Fruit fly (Drosophila melanogaster) whole organism, embryonic: Measurements from ENCODE around the gene CG15876.

Source experiments
- CG11247 ChIP-seq: fragments of 200-800 bp; sonication (Bioruptor generic); IDR thresholded peaks from 2 replicates; pipeline ENCODE4 v1.3.6; 2022; ENCODE audit warnings: missing biosample characterization, missing genetic modification characterization
- CG1233 ChIP-seq: fragments of 200-800 bp; sonication (Bioruptor generic); optimal IDR thresholded peaks from 4 replicates; lab custom pipeline; 2018; ENCODE audit warnings: missing biosample characterization, mild to moderate bottlenecking, missing genetic modification characterization
- CG13894 ChIP-seq: fragments of 200-800 bp; sonication (Bioruptor generic); optimal IDR thresholded peaks from 3 replicates; lab custom pipeline; 2018; ENCODE audit warnings: missing biosample characterization, mild to moderate bottlenecking, missing genetic modification characterization, moderate library complexity
- CG14014 ChIP-seq: fragments of 200-800 bp; sonication (Bioruptor generic); IDR thresholded peaks from 2 replicates; pipeline ENCODE4 v1.3.6; 2022; ENCODE audit warnings: missing biosample characterization, missing genetic modification characterization
- CG14667 ChIP-seq: fragments of 200-800 bp; sonication (Bioruptor generic); IDR thresholded peaks from 2 replicates; pipeline ENCODE4 v1.3.6; 2022; ENCODE audit warnings: missing biosample characterization, missing genetic modification characterization
- CG15011 ChIP-seq: fragments of 200-800 bp; sonication (Bioruptor generic); optimal IDR thresholded peaks from 3 replicates; lab custom pipeline; 2018; ENCODE audit warnings: missing biosample characterization, mild to moderate bottlenecking, missing genetic modification characterization
- CG2199 ChIP-seq: fragments of 200-800 bp; sonication (Bioruptor generic); IDR thresholded peaks from 3 replicates; pipeline ENCODE4 v1.3.6; 2022; ENCODE audit warnings: missing biosample characterization, missing genetic modification characterization
- CG30431 ChIP-seq: fragments of 200-800 bp; sonication (Bioruptor generic); optimal IDR thresholded peaks from 2 replicates; lab custom pipeline; 2017; ENCODE audit warnings: missing biosample characterization, missing genetic modification characterization
- CG33557 ChIP-seq: fragments of 200-800 bp; sonication (Bioruptor generic); optimal IDR thresholded peaks from 2 replicates; lab custom pipeline; 2019; ENCODE audit warnings: missing biosample characterization, mild to moderate bottlenecking, missing genetic modification characterization, moderate library complexity
- CG3726 ChIP-seq: fragments of 200-800 bp; sonication (Bioruptor generic); IDR thresholded peaks from 3 replicates; pipeline ENCODE4, ENCODE4 v1.3.6; 2022; ENCODE audit warnings: missing biosample characterization, missing genetic modification characterization
- CG4282 ChIP-seq: fragments of 200-800 bp; sonication (Bioruptor generic); optimal IDR thresholded peaks from 2 replicates; lab custom pipeline; 2016; ENCODE audit warnings: missing biosample characterization, missing genetic modification characterization
- CG8944 ChIP-seq: fragments of 200-800 bp; sonication (Bioruptor generic); optimal IDR thresholded peaks from 3 replicates; lab custom pipeline; 2016; ENCODE audit warnings: missing biosample characterization, missing genetic modification characterization
- CG9215 ChIP-seq: fragments of 200-800 bp; sonication (Bioruptor generic); IDR thresholded peaks from 2 replicates; pipeline ENCODE4 v1.3.6; 2022; ENCODE audit warnings: missing biosample characterization, missing genetic modification characterization
- CHES-1-like ChIP-seq: fragments of 200-800 bp; sonication (Bioruptor generic); optimal IDR thresholded peaks from 2 replicates; lab custom pipeline; 2016; ENCODE audit warnings: missing biosample characterization, missing genetic modification characterization
- Camta ChIP-seq: fragments of 200-800 bp; sonication (Bioruptor generic); optimal IDR thresholded peaks from 2 replicates; lab custom pipeline; 2016; ENCODE audit warnings: missing biosample characterization, missing genetic modification characterization
- CoRest ChIP-seq: fragments of 200-800 bp; sonication (Bioruptor generic); optimal IDR thresholded peaks from 3 replicates; lab custom pipeline; 2018; ENCODE audit warnings: missing biosample characterization, mild to moderate bottlenecking, missing genetic modification characterization, moderate library complexity
- E2f2 ChIP-seq: fragments of 200-800 bp; sonication (Bioruptor generic); IDR thresholded peaks from 2 replicates; pipeline ENCODE4 v1.3.6; 2022; ENCODE audit warnings: missing biosample characterization, missing genetic modification characterization
- ERR ChIP-seq: fragments of 200-800 bp; sonication (Bioruptor generic); optimal IDR thresholded peaks from 2 replicates; lab custom pipeline; 2016; ENCODE audit warnings: missing biosample characterization, missing genetic modification characterization
- Lhr ChIP-seq: fragments of 200-800 bp; sonication (Bioruptor generic); optimal IDR thresholded peaks from 3 replicates; lab custom pipeline; 2017; ENCODE audit warnings: mild to moderate bottlenecking, missing biosample characterization, missing genetic modification reagents, missing genetic modification characterization
- MBD-R2 ChIP-seq: fragments of 200-800 bp; sonication (Bioruptor generic); IDR thresholded peaks from 2 replicates; pipeline ENCODE4 v1.3.6; 2022; ENCODE audit warnings: missing biosample characterization, missing genetic modification characterization
- Mes4 ChIP-seq: fragments of 200-800 bp; sonication (Bioruptor generic); optimal IDR thresholded peaks from 2 replicates; lab custom pipeline; 2016; ENCODE audit warnings: missing biosample characterization, missing genetic modification characterization
- PHDP ChIP-seq: fragments of 200-800 bp; sonication (Bioruptor generic); optimal IDR thresholded peaks from 3 replicates; lab custom pipeline; 2018; ENCODE audit warnings: missing biosample characterization, mild to moderate bottlenecking, missing genetic modification characterization, moderate library complexity
- Ptx1 ChIP-seq: fragments of 200-800 bp; sonication (Bioruptor generic); IDR thresholded peaks from 2 replicates; pipeline ENCODE4 v1.3.6; 2022; ENCODE audit warnings: missing biosample characterization, missing genetic modification characterization
- Scr ChIP-seq: fragments of 200-800 bp; sonication (Bioruptor generic); IDR thresholded peaks from 2 replicates; pipeline ENCODE4 v1.3.6; 2022; ENCODE audit warnings: missing biosample characterization, missing genetic modification characterization; ENCODE audit not compliant: partially characterized antibody
- Six4 ChIP-seq: fragments of 200-800 bp; sonication (Bioruptor generic); optimal IDR thresholded peaks from 2 replicates; lab custom pipeline; 2016; ENCODE audit warnings: missing biosample characterization, missing genetic modification characterization
- Taf1 ChIP-seq: fragments of 200-800 bp; sonication (Bioruptor generic); IDR thresholded peaks from 2 replicates; pipeline ENCODE4 v1.3.6; 2022; ENCODE audit warnings: missing biosample characterization, missing genetic modification characterization
- abd-A ChIP-seq: fragments of 200-800 bp; sonication (Bioruptor generic); optimal IDR thresholded peaks from 3 replicates; lab custom pipeline; 2019; ENCODE audit warnings: missing biosample characterization, mild to moderate bottlenecking, missing genetic modification characterization, moderate library complexity
- ato ChIP-seq: fragments of 200-800 bp; sonication (Bioruptor generic); IDR thresholded peaks from 2 replicates; pipeline ENCODE4 v1.3.6; 2022; ENCODE audit warnings: missing biosample characterization, missing genetic modification characterization; ENCODE audit not compliant: partially characterized antibody
- bsh ChIP-seq, 2 experiments: fragments of 200-800 bp; sonication (Bioruptor generic); optimal IDR thresholded peaks; 2 replicates each; lab custom pipeline; 2017 to 2018; ENCODE audit warnings: mild to moderate bottlenecking in 2 of 2, missing biosample characterization in 2 of 2, missing genetic modification characterization in 2 of 2, moderate library complexity in 1 of 2
- caup ChIP-seq: fragments of 200-800 bp; sonication (Bioruptor generic); optimal IDR thresholded peaks from 3 replicates; lab custom pipeline; 2017; ENCODE audit warnings: missing biosample characterization, mild to moderate bottlenecking, missing genetic modification characterization, moderate library complexity; ENCODE audit not compliant: severe bottlenecking
- chif ChIP-seq, 2 experiments: fragments of 200-800 bp; sonication (Bioruptor generic); optimal IDR thresholded peaks; 3 replicates each; lab custom pipeline; 2016; ENCODE audit warnings: missing biosample characterization in 2 of 2, missing genetic modification characterization in 2 of 2
- dati ChIP-seq: fragments of 200-800 bp; sonication (Bioruptor generic); IDR thresholded peaks from 2 replicates; pipeline ENCODE4 v1.3.6; 2022; ENCODE audit warnings: missing biosample characterization, missing genetic modification characterization
- jumu ChIP-seq: fragments of 200-800 bp; sonication (Bioruptor generic); optimal IDR thresholded peaks from 3 replicates; lab custom pipeline; 2016; ENCODE audit warnings: missing biosample characterization, missing genetic modification characterization
- kni ChIP-seq: fragments of 200-800 bp; sonication (Bioruptor generic); optimal IDR thresholded peaks from 3 replicates; lab custom pipeline; 2017; ENCODE audit warnings: mild to moderate bottlenecking, missing biosample characterization, missing genetic modification reagents, missing genetic modification characterization
- luna ChIP-seq: fragments of 200-800 bp; sonication (Bioruptor generic); optimal IDR thresholded peaks from 2 replicates; lab custom pipeline; 2016; ENCODE audit warnings: missing biosample characterization, missing genetic modification characterization
- nerfin-1 ChIP-seq: fragments of 200-800 bp; sonication (Bioruptor generic); optimal IDR thresholded peaks from 3 replicates; lab custom pipeline; 2019; ENCODE audit warnings: missing biosample characterization, mild to moderate bottlenecking, missing genetic modification characterization, moderate library complexity
- otp ChIP-seq: fragments of 200-800 bp; sonication (Bioruptor generic); IDR thresholded peaks from 3 replicates; pipeline ENCODE4, ENCODE4 v1.3.6; 2022; ENCODE audit warnings: missing biosample characterization, missing genetic modification characterization
- ranshi ChIP-seq: fragments of 200-800 bp; sonication (Bioruptor generic); IDR thresholded peaks from 2 replicates; pipeline ENCODE4 v1.3.6; 2022; ENCODE audit warnings: missing biosample characterization, missing genetic modification characterization
- sima ChIP-seq: fragments of 200-800 bp; sonication (Bioruptor generic); optimal IDR thresholded peaks from 2 replicates; lab custom pipeline; 2016; ENCODE audit warnings: missing biosample characterization, missing genetic modification characterization
- so ChIP-seq: fragments of 200-800 bp; sonication (Bioruptor generic); IDR thresholded peaks from 3 replicates; pipeline ENCODE4 v1.3.6; 2022; ENCODE audit warnings: missing biosample characterization, missing genetic modification characterization
- sqz ChIP-seq: fragments of 200-800 bp; sonication (Bioruptor generic); optimal IDR thresholded peaks from 3 replicates; lab custom pipeline; 2018; ENCODE audit warnings: missing biosample characterization, mild to moderate bottlenecking, missing genetic modification characterization
- wor ChIP-seq: fragments of 200-800 bp; sonication (Bioruptor generic); IDR thresholded peaks from 2 replicates; pipeline ENCODE4 v1.3.6; 2022; ENCODE audit warnings: missing biosample characterization, missing genetic modification characterization
- yki ChIP-seq: fragments of >200 bp; optimal IDR thresholded peaks from 3 replicates; lab custom pipeline; 2018

Gene CG15876

DNA sequence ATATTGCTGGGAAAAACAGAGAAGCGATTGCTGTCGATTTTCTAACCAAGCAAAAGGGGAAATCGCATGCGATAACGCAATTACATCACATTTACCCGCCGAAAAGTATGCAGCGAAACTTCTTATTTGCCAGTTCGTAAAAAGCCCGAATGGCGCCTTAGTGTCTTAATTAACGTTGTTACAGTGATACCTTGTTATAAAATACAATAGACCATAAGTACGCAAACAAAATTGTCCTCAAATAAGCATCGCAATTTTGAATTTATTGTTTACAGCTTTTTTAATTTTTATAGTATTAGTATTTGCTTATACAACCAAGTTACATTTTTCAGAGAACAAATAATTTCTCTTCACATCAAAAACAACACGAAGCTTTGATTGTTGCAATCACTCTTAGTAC, 3.9 kb downstream of the CG15876 start (continued):
- TF ChIP-seq CG2199 (peak; percentile 73; the same call in 1 of the 3 replicates), CG9215 (no peak), otp (GFP tag; lab: Robert Waterston, UW) (peak; percentile 71), CG3726 (no peak), dati (peak; percentile 52; the same call in 1 of the 2 replicates), luna (no peak), CG14014 (GFP tag; lab: Robert Waterston, UW) (0 out of 2 replicates have a peak, but pooled peaks have one; percentile 5), Taf1 (GFP tag; lab: Robert Waterston, UW) (0 out of 2 replicates have a peak, but pooled peaks have one; percentile 11), CoRest (tag; lab: Kevin White, UChicago) (peak; percentile 19), E2f2 (GFP tag; lab: Robert Waterston, UW) (no peak), ranshi (GFP tag; lab: Robert Waterston, UW) (no peak), sima (GFP tag; lab: Kevin White, UChicago) (no peak), chif (GFP tag; optimal IDR thresholded peaks at IDR 0.05; lab: Kevin White, UChicago) (peak in 1 of 2 experiments; percentile 36), CG11247 (GFP tag; lab: Robert Waterston, UW) (peak; percentile 47; the same call in 1 of the 2 replicates), Six4 (GFP tag; lab: Kevin White, UChicago) (no peak), caup (GFP tag; lab: Kevin White, UChicago) (no peak), MBD-R2 (GFP tag; lab: Robert Waterston, UW) (no peak), CG14667 (peak; percentile 29; the same call in 1 of the 2 replicates), CG33557 (GFP tag; lab: Kevin White, UChicago) (no peak), yki (lab: Kevin White, UChicago) (no peak), CG8944 (peak; percentile 2), jumu (no peak), Camta (GFP tag; lab: Kevin White, UChicago) (peak; percentile 24), Lhr (GFP tag; lab: Kevin White, UChicago) (no peak), CHES-1-like (GFP tag; lab: Kevin White, UChicago) (no peak), PHDP (tag; lab: Kevin White, UChicago) (peak; percentile 42), Ptx1 (peak; percentile 54), nerfin-1 (tag; lab: Kevin White, UChicago) (no peak), ERR (GFP tag; lab: Kevin White, UChicago) (no peak), kni (no peak), sqz (no peak), bsh (GFP tag; optimal IDR thresholded peaks at IDR 0.05; lab: Kevin White, UChicago) (peak in 1 of 2 experiments; percentile 44), CG13894 (tag; lab: Kevin White, UChicago) (no peak), CG15011 (no peak), Mes4 (GFP tag; lab: Kevin White, UChicago) (peak; percentile 8)

DNA sequence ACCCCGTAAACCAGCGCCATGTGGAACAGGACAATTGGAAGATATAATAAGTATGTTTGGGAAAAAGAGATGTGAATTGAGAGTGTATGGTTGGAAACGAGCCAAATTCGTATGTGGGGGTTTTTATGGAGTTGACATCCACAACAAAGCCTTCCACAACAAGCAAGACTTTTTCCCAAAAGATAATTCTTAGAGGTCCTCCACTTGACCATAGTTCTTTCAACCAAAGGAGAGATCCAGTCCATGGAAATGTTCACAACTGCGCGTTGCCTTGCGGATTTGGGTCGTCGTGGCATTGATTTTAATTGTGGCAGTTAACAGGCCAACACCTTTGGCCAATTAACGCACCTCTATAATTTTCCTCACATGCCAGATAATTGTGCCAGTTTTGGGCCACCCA, 4.7 kb downstream of the CG15876 start, which contains the start of gene CG18418:
Gene CG18418, minus strand, starts transcription at position 101 of the 400 bp plus-strand sequence.
- no peak for TF ChIP-seq CG1233 (GFP tag; lab: Kevin White, UChicago)
- no peak for TF ChIP-seq Scr
- TF ChIP-seq abd-A, result no peak
- no peak for TF ChIP-seq CG4282 (GFP tag; lab: Kevin White, UChicago)
- TF ChIP-seq otp (GFP tag; lab: Robert Waterston, UW), result no peak
- no peak for TF ChIP-seq so (GFP tag; lab: Robert Waterston, UW)
- no peak for TF ChIP-seq Camta (GFP tag; lab: Kevin White, UChicago)
- no peak for TF ChIP-seq nerfin-1 (tag; lab: Kevin White, UChicago)
- no peak for TF ChIP-seq ato (GFP tag; lab: Robert Waterston, UW)
- no peak for TF ChIP-seq CG30431
- TF ChIP-seq wor (GFP tag; lab: Robert Waterston, UW), result no peak
